Fruit fly (Drosophila melanogaster): ENCODE measurements around the gene CG42724.

CG42724 gene

DNA sequence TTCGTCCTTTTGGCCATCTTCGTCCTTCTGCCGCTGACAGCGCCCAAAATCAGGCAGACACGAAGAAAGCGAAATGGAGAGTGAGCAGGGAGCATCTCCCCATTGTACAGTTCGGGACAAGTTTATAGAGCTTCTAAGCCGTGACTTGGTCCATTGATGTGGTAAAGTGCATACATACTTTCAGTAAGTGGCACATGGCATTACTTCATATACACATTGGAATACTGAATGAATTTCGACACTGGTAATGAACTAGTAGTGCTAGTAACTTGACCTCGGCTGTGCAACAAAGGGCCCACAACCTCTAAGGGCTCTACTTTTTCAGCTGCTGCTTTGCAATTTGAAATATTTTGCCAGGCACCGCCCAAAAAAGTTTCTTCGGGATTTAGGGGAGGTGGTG, 48.2 kb upstream of the CG42724 start (continued):
- TF ChIP-seq Mrtf (GFP tag; IDR thresholded peaks at IDR 0.05) (peak; percentile 88), MESR4 (GFP tag; optimal IDR thresholded peaks at IDR 0.05) (no peak), CG34376 (GFP tag; optimal IDR thresholded peaks at IDR 0.05) (peak; percentile 72), fu2 (GFP tag; optimal IDR thresholded peaks at IDR 0.05) (peak; percentile 41), Ssrp (tag; optimal IDR thresholded peaks at IDR 0.05) (peak; percentile 58), kah (GFP tag; optimal IDR thresholded peaks at IDR 0.05) (no peak), dmrt99B (tag; optimal IDR thresholded peaks at IDR 0.05) (peak; percentile 85), Hr78 (GFP tag; optimal IDR thresholded peaks at IDR 0.05) (no peak), Sry-δ (GFP tag; optimal IDR thresholded peaks at IDR 0.05) (peak; percentile 10), prd (optimal IDR thresholded peaks at IDR 0.05) (no peak), prd (GFP tag; IDR thresholded peaks at IDR 0.05) (peak; percentile 80), CG6854 (GFP tag; optimal IDR thresholded peaks at IDR 0.05) (peak; percentile 86), CG7786 (GFP tag; optimal IDR thresholded peaks at IDR 0.05) (peak; percentile 78), Doc2 (GFP tag; IDR thresholded peaks at IDR 0.05) (peak; percentile 44; the same call in 1 of the 2 replicates), pita (GFP tag; optimal IDR thresholded peaks at IDR 0.05) (no peak), CG3065 (GFP tag; optimal IDR thresholded peaks at IDR 0.05) (peak; percentile 31), CG4617 (GFP tag; optimal IDR thresholded peaks at IDR 0.05; ENCODE audit: borderline replicate concordance) (no peak), lmd (GFP tag; IDR thresholded peaks at IDR 0.05) (peak; percentile 88), row (GFP tag; IDR thresholded peaks at IDR 0.05) (peak; percentile 80), nerfin-2 (GFP tag; IDR thresholded peaks at IDR 0.05; ENCODE audit: partially characterized antibody) (no peak), CG3726 (GFP tag; IDR thresholded peaks at IDR 0.05) (peak; percentile 58; the same call in 1 of the 3 replicates), Hr3 (GFP tag; optimal IDR thresholded peaks at IDR 0.05) (peak; percentile 51), CG6683 (GFP tag; optimal IDR thresholded peaks at IDR 0.05) (peak; percentile 60), Lim3 (GFP tag; IDR thresholded peaks at IDR 0.05) (peak; percentile 64), toy (GFP tag; IDR thresholded peaks at IDR 0.05) (0 out of 2 replicates have a peak, but pooled peaks have one; percentile 30), Xbp1 (GFP tag; optimal IDR thresholded peaks at IDR 0.05) (peak; percentile 75), CG2199 (GFP tag; IDR thresholded peaks at IDR 0.05) (0 out of 3 replicates have a peak, but pooled peaks have one; percentile 37), CG10209 (GFP tag; optimal IDR thresholded peaks at IDR 0.05) (peak; percentile 66), Nf-YA (GFP tag; IDR thresholded peaks at IDR 0.05) (peak; percentile 64; the same call in 1 of the 2 replicates), Fer3 (tag; optimal IDR thresholded peaks at IDR 0.05) (peak; percentile 81), CG4328 (GFP tag; optimal IDR thresholded peaks at IDR 0.05) (no peak)

dm6 chr3R:6414439-6415344, 46.6 kb upstream of the CG42724 start:
- TF ChIP-seq CG1647 (GFP tag; optimal IDR thresholded peaks at IDR 0.05) (no peak), Dek (tag; optimal IDR thresholded peaks at IDR 0.05) (no peak), hth (optimal IDR thresholded peaks at IDR 0.05) (no peak), Taf1 (GFP tag; IDR thresholded peaks at IDR 0.05) (no peak), gem (tag; optimal IDR thresholded peaks at IDR 0.05) (peak; percentile 74), dati (GFP tag; IDR thresholded peaks at IDR 0.05) (no peak), pfk (GFP tag; optimal IDR thresholded peaks at IDR 0.05) (no peak), tio (GFP tag; optimal IDR thresholded peaks at IDR 0.05) (peak; percentile 26), BEAF-32 (GFP tag; optimal IDR thresholded peaks at IDR 0.05) (no peak), MESR4 (GFP tag; optimal IDR thresholded peaks at IDR 0.05) (no peak), CG18764 (GFP tag; optimal IDR thresholded peaks at IDR 0.05) (no peak), sr (GFP tag; IDR thresholded peaks at IDR 0.05) (peak; percentile 44; the same call in 1 of the 3 replicates), corto (GFP tag; optimal IDR thresholded peaks at IDR 0.05) (no peak), dysf (GFP tag; IDR thresholded peaks at IDR 0.05) (peak; percentile 28; the same call in 1 of the 3 replicates), Hand (GFP tag; optimal IDR thresholded peaks at IDR 0.05) (peak; percentile 25), Ets97D (GFP tag; optimal IDR thresholded peaks at IDR 0.05) (no peak), CG12104 (GFP tag; optimal IDR thresholded peaks at IDR 0.05) (peak; percentile 20), Dll (GFP tag; IDR thresholded peaks at IDR 0.05; ENCODE audit: partially characterized antibody) (no peak), Blimp-1 (GFP tag; optimal IDR thresholded peaks at IDR 0.05) (peak; percentile 41), kay (GFP tag; optimal IDR thresholded peaks at IDR 0.05) (no peak)
